Fruit fly (Drosophila melanogaster) whole organism, pupa: ENCODE data around the gene CG9132.

ENCODE experiments used
- CG10348 ChIP-seq: fragments of 200-800 bp; sonication (Bioruptor generic); IDR thresholded peaks from 2 replicates; pipeline ENCODE4 v1.3.6; 2022; ENCODE audit warnings: missing biosample characterization, missing genetic modification characterization
- CG12605 ChIP-seq: fragments of 200-800 bp; sonication (Bioruptor generic); IDR thresholded peaks from 2 replicates; pipeline ENCODE4 v1.3.6; 2022; ENCODE audit warnings: missing biosample characterization, missing genetic modification characterization
- CG13204 ChIP-seq: fragments of 200-800 bp; sonication (Bioruptor generic); optimal IDR thresholded peaks from 2 replicates; lab custom pipeline; 2018; ENCODE audit warnings: missing biosample characterization, mild to moderate bottlenecking, missing genetic modification characterization, moderate library complexity
- CG14655 ChIP-seq: fragments of 200-800 bp; sonication (Bioruptor generic); optimal IDR thresholded peaks from 3 replicates; lab custom pipeline; 2017; ENCODE audit warnings: mild to moderate bottlenecking, missing biosample characterization, missing genetic modification reagents, missing genetic modification characterization
- CG17806 ChIP-seq: fragments of 200-800 bp; sonication (Bioruptor generic); optimal IDR thresholded peaks from 2 replicates; lab custom pipeline; 2018; ENCODE audit warnings: missing biosample characterization, mild to moderate bottlenecking, missing genetic modification characterization, moderate library complexity
- CG32121 ChIP-seq: fragments of 200-800 bp; sonication (Bioruptor generic); IDR thresholded peaks from 2 replicates; pipeline ENCODE4 v1.3.6; 2022; ENCODE audit warnings: missing biosample characterization, missing genetic modification characterization
- CG34367 ChIP-seq: fragments of 200-800 bp; sonication (Bioruptor generic); optimal IDR thresholded peaks from 2 replicates; lab custom pipeline; 2018; ENCODE audit warnings: missing biosample characterization, mild to moderate bottlenecking, missing genetic modification characterization
- CG4496 ChIP-seq: fragments of 200-800 bp; sonication (Bioruptor generic); IDR thresholded peaks from 3 replicates; pipeline ENCODE4 v1.3.6; 2022; ENCODE audit warnings: missing biosample characterization, missing genetic modification characterization
- CG8159 ChIP-seq: fragments of 200-800 bp; sonication (Bioruptor generic); optimal IDR thresholded peaks from 3 replicates; lab custom pipeline; 2018; ENCODE audit warnings: missing biosample characterization, mild to moderate bottlenecking, missing genetic modification characterization, moderate library complexity
- CG8301 ChIP-seq: fragments of 200-800 bp; sonication (Bioruptor generic); optimal IDR thresholded peaks from 2 replicates; lab custom pipeline; 2018; ENCODE audit warnings: missing biosample characterization, mild to moderate bottlenecking, missing genetic modification characterization
- EcR ChIP-seq: fragments of 200-800 bp; sonication (Bioruptor generic); optimal IDR thresholded peaks from 3 replicates; lab custom pipeline; 2019; ENCODE audit warnings: missing biosample characterization, missing genetic modification characterization, mild to moderate bottlenecking, moderate library complexity, missing genetic modification reagents
- Pif1B ChIP-seq: fragments of 200-800 bp; sonication (Bioruptor generic); optimal IDR thresholded peaks from 3 replicates; lab custom pipeline; 2016; ENCODE audit warnings: missing biosample characterization, missing genetic modification characterization
- fd96Ca ChIP-seq: fragments of 200-800 bp; sonication (Bioruptor generic); IDR thresholded peaks from 3 replicates; pipeline ENCODE4 v1.3.6; 2022; ENCODE audit warnings: missing biosample characterization, missing genetic modification characterization

DNA sequence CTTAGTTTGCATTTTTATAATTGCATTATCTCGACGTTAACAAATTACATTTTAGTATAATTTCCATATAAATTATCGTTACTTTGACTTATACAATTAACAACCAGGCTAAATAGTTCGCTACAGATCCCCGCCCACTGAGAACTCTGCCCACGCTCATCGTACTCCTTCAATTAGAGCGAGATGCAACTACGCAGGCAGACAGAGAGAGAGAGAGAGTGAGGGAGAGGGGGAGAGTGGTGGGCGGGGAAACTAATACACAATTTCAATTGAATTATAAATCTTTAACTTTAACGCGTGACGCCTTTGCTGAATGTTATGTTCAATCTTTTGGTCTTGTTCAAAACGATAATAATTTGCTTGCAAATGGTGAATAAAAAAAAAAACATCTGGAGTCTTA is 2.3 kb downstream of the CG9132 start:
- no peak for TF ChIP-seq CG17806
- no peak for TF ChIP-seq CG13204
- no peak for TF ChIP-seq CG34367 (tag; lab: Kevin White, UChicago)
- TF ChIP-seq CG32121 = no peak
- no peak for TF ChIP-seq fd96Ca
- no peak for TF ChIP-seq EcR (GFP tag; lab: Kevin White, UChicago)
- no peak for TF ChIP-seq CG4496 (GFP tag; lab: Robert Waterston, UW)
- TF ChIP-seq CG8159 (tag; lab: Kevin White, UChicago) = no peak
- no peak for TF ChIP-seq CG12605
- no peak for TF ChIP-seq CG14655 (GFP tag; lab: Kevin White, UChicago)
- TF ChIP-seq Pif1B (GFP tag; lab: Kevin White, UChicago) = no peak
- no peak for TF ChIP-seq CG8301
- TF ChIP-seq CG10348 = no peak
